Fruit fly (Drosophila melanogaster) whole organism, embryonic: ENCODE measurements around the gene Ufl1.

Experiments
- Antp ChIP-seq: fragments of 200-800 bp; sonication (Bioruptor generic); optimal IDR thresholded peaks from 3 replicates; lab custom pipeline; 2016; ENCODE audit warnings: missing biosample characterization, missing genetic modification characterization
- Awh ChIP-seq: fragments of 200-800 bp; sonication (Bioruptor generic); IDR thresholded peaks from 2 replicates; pipeline ENCODE4, ENCODE4 v1.3.6; 2022; ENCODE audit warnings: missing biosample characterization, missing genetic modification characterization
- CG13123 ChIP-seq: fragments of 200-800 bp; sonication (Bioruptor generic); optimal IDR thresholded peaks from 2 replicates; lab custom pipeline; 2016; ENCODE audit warnings: missing biosample characterization, missing genetic modification characterization
- CG13894 ChIP-seq: fragments of 200-800 bp; sonication (Bioruptor generic); optimal IDR thresholded peaks from 3 replicates; lab custom pipeline; 2018; ENCODE audit warnings: missing biosample characterization, mild to moderate bottlenecking, missing genetic modification characterization, moderate library complexity
- CG14014 ChIP-seq: fragments of 200-800 bp; sonication (Bioruptor generic); IDR thresholded peaks from 2 replicates; pipeline ENCODE4 v1.3.6; 2022; ENCODE audit warnings: missing biosample characterization, missing genetic modification characterization
- CG14050 ChIP-seq: fragments of 200-800 bp; sonication (Bioruptor generic); IDR thresholded peaks from 3 replicates; pipeline ENCODE4 v1.3.6; 2022; ENCODE audit warnings: missing biosample characterization, missing genetic modification characterization
- CG17385 ChIP-seq: fragments of 200-800 bp; sonication (Bioruptor generic); optimal IDR thresholded peaks from 3 replicates; lab custom pipeline; 2018; ENCODE audit warnings: missing biosample characterization, mild to moderate bottlenecking, missing genetic modification characterization
- CG31441 ChIP-seq: fragments of 200-800 bp; sonication (Bioruptor generic); IDR thresholded peaks from 2 replicates; pipeline ENCODE4 v1.3.6; 2022; ENCODE audit warnings: missing biosample characterization, missing genetic modification characterization
- CG3281 ChIP-seq: fragments of 200-800 bp; sonication (Bioruptor generic); optimal IDR thresholded peaks from 3 replicates; lab custom pipeline; 2017; ENCODE audit warnings: missing biosample characterization, mild to moderate bottlenecking, missing genetic modification characterization
- CG4730 ChIP-seq: fragments of 200-800 bp; sonication (Bioruptor generic); IDR thresholded peaks from 2 replicates; pipeline ENCODE4 v1.3.6; 2022; ENCODE audit warnings: missing biosample characterization, missing genetic modification characterization
- CG4820 ChIP-seq: fragments of 200-800 bp; sonication (Bioruptor generic); optimal IDR thresholded peaks from 3 replicates; lab custom pipeline; 2016; ENCODE audit warnings: missing biosample characterization, missing genetic modification characterization
- CG7987 ChIP-seq: fragments of 200-800 bp; sonication (Bioruptor generic); optimal IDR thresholded peaks from 2 replicates; lab custom pipeline; 2018; ENCODE audit warnings: missing biosample characterization, mild to moderate bottlenecking, missing genetic modification characterization, moderate library complexity
- CG8944 ChIP-seq: fragments of 200-800 bp; sonication (Bioruptor generic); optimal IDR thresholded peaks from 3 replicates; lab custom pipeline; 2016; ENCODE audit warnings: missing biosample characterization, missing genetic modification characterization
- CG9876 ChIP-seq: fragments of 200-800 bp; sonication (Bioruptor generic); optimal IDR thresholded peaks from 2 replicates; lab custom pipeline; 2016; ENCODE audit warnings: missing biosample characterization, missing genetic modification characterization
- D ChIP-seq, 2 experiments: fragments of 200-800 bp in 1 of 2; fragments of >200 bp in 1 of 2; sonication (Bioruptor generic) in 1 of 2; optimal IDR thresholded peaks; 2 replicates in 1 of 2; 3 replicates in 1 of 2; lab custom pipeline; 2017; ENCODE audit warnings: mild to moderate bottlenecking in 1 of 2, missing biosample characterization in 1 of 2, missing genetic modification characterization in 1 of 2, missing genetic modification reagents in 1 of 2
- Elba2 ChIP-seq: fragments of 200-800 bp; sonication (Bioruptor generic); optimal IDR thresholded peaks from 3 replicates; lab custom pipeline; 2016; ENCODE audit warnings: missing biosample characterization, missing genetic modification characterization
- Fer2 ChIP-seq: fragments of 200-800 bp; sonication (Bioruptor generic); optimal IDR thresholded peaks from 2 replicates; lab custom pipeline; 2018; ENCODE audit warnings: missing biosample characterization, mild to moderate bottlenecking, missing genetic modification characterization, moderate library complexity
- GATAe ChIP-seq: fragments of 200-800 bp; sonication (Bioruptor generic); conservative IDR thresholded peaks from 2 replicates; pipeline ENCODE4 v1.3.6; 2022; ENCODE audit warnings: missing biosample characterization, missing genetic modification characterization
- Gsc ChIP-seq: fragments of 200-800 bp; sonication (Bioruptor generic); IDR thresholded peaks from 2 replicates; pipeline ENCODE4 v1.3.6; 2022; ENCODE audit warnings: missing biosample characterization, missing genetic modification characterization
- Mad ChIP-seq: fragments of 200-800 bp; sonication (Bioruptor generic); optimal IDR thresholded peaks from 2 replicates; lab custom pipeline; 2016; ENCODE audit warnings: missing biosample characterization, missing genetic modification characterization
- Mrtf ChIP-seq: fragments of 200-800 bp; sonication (Bioruptor generic); IDR thresholded peaks from 3 replicates; pipeline ENCODE4 v1.3.6; 2022; ENCODE audit warnings: missing biosample characterization, missing genetic modification characterization
- Myb ChIP-seq: fragments of 200-800 bp; sonication (Bioruptor generic); optimal IDR thresholded peaks from 2 replicates; lab custom pipeline; 2016; ENCODE audit warnings: missing biosample characterization, missing genetic modification characterization
- Nf-YB ChIP-seq: fragments of 200-800 bp; sonication (Bioruptor generic); optimal IDR thresholded peaks from 3 replicates; lab custom pipeline; 2019; ENCODE audit warnings: missing biosample characterization, mild to moderate bottlenecking, missing genetic modification characterization, moderate library complexity
- Opbp ChIP-seq: fragments of 200-800 bp; sonication (Bioruptor generic); IDR thresholded peaks from 3 replicates; pipeline ENCODE4 v1.3.6; 2022; ENCODE audit warnings: missing biosample characterization, missing genetic modification characterization; ENCODE audit not compliant: partially characterized antibody
- amos ChIP-seq: fragments of 200-800 bp; sonication (Bioruptor generic); IDR thresholded peaks from 2 replicates; pipeline ENCODE4 v1.3.6; 2022; ENCODE audit warnings: missing biosample characterization, missing genetic modification characterization; ENCODE audit not compliant: partially characterized antibody
- cad ChIP-seq: fragments of >200 bp; optimal IDR thresholded peaks from 2 replicates; lab custom pipeline; 2017; ENCODE audit warnings: missing biosample characterization, missing genetic modification characterization
- chif ChIP-seq, 2 experiments: fragments of 200-800 bp; sonication (Bioruptor generic); optimal IDR thresholded peaks; 3 replicates each; lab custom pipeline; 2016; ENCODE audit warnings: missing biosample characterization in 2 of 2, missing genetic modification characterization in 2 of 2
- cwo ChIP-seq: fragments of 200-800 bp; sonication (Bioruptor generic); optimal IDR thresholded peaks from 3 replicates; lab custom pipeline; 2017; ENCODE audit warnings: missing biosample characterization, missing genetic modification characterization, mild to moderate bottlenecking, moderate library complexity, missing genetic modification reagents
- da ChIP-seq: fragments of 200-800 bp; sonication (Bioruptor generic); optimal IDR thresholded peaks from 2 replicates; lab custom pipeline; 2016; ENCODE audit warnings: missing biosample characterization, missing genetic modification characterization
- dm ChIP-seq: fragments of 200-800 bp; sonication (Bioruptor generic); optimal IDR thresholded peaks from 3 replicates; lab custom pipeline; 2016; ENCODE audit warnings: missing biosample characterization, missing genetic modification characterization
- emc ChIP-seq: fragments of 200-800 bp; sonication (Bioruptor generic); optimal IDR thresholded peaks from 2 replicates; lab custom pipeline; 2016; ENCODE audit warnings: missing biosample characterization, missing genetic modification characterization
- gro ChIP-seq: fragments of 200-800 bp; sonication (Bioruptor generic); optimal IDR thresholded peaks from 2 replicates; lab custom pipeline; 2016; ENCODE audit warnings: missing biosample characterization, missing genetic modification characterization
- gsb ChIP-seq: fragments of 200-800 bp; sonication (Bioruptor generic); IDR thresholded peaks from 2 replicates; pipeline ENCODE4 v1.3.6; 2022; ENCODE audit warnings: missing biosample characterization, missing genetic modification characterization
- nau ChIP-seq: fragments of 200-800 bp; sonication (Bioruptor generic); optimal IDR thresholded peaks from 3 replicates; lab custom pipeline; 2017; ENCODE audit warnings: missing biosample characterization, mild to moderate bottlenecking, missing genetic modification characterization, missing genetic modification reagents
- peb ChIP-seq: fragments of 200-800 bp; sonication (Bioruptor generic); IDR thresholded peaks from 2 replicates; pipeline ENCODE4 v1.3.6; 2022; ENCODE audit warnings: missing biosample characterization, missing genetic modification characterization
- ranshi ChIP-seq: fragments of 200-800 bp; sonication (Bioruptor generic); IDR thresholded peaks from 2 replicates; pipeline ENCODE4 v1.3.6; 2022; ENCODE audit warnings: missing biosample characterization, missing genetic modification characterization
- row ChIP-seq: fragments of 200-800 bp; sonication (Bioruptor generic); IDR thresholded peaks from 3 replicates; pipeline ENCODE4 v1.3.6; 2022; ENCODE audit warnings: missing biosample characterization, missing genetic modification characterization
- run ChIP-seq: fragments of 200-800 bp; sonication (Bioruptor generic); optimal IDR thresholded peaks from 3 replicates; lab custom pipeline; 2018; ENCODE audit warnings: missing biosample characterization, mild to moderate bottlenecking, missing genetic modification characterization
- sim ChIP-seq: fragments of 200-800 bp; sonication (Bioruptor generic); IDR thresholded peaks from 2 replicates; pipeline ENCODE4 v1.3.6; 2022; ENCODE audit warnings: missing biosample characterization, missing genetic modification characterization
- slp2 ChIP-seq: fragments of 200-800 bp; sonication (Bioruptor generic); optimal IDR thresholded peaks from 2 replicates; lab custom pipeline; 2016; ENCODE audit warnings: missing biosample characterization, missing genetic modification characterization
- so ChIP-seq: fragments of 200-800 bp; sonication (Bioruptor generic); IDR thresholded peaks from 3 replicates; pipeline ENCODE4 v1.3.6; 2022; ENCODE audit warnings: missing biosample characterization, missing genetic modification characterization
- stc ChIP-seq: fragments of 200-800 bp; sonication (Bioruptor generic); IDR thresholded peaks from 2 replicates; pipeline ENCODE4 v1.3.6; 2022; ENCODE audit warnings: missing biosample characterization, missing genetic modification characterization
- sug ChIP-seq: fragments of 200-800 bp; optimal IDR thresholded peaks from 2 replicates; lab custom pipeline; 2019; ENCODE audit warnings: missing biosample characterization, mild to moderate bottlenecking, missing genetic modification characterization, moderate library complexity
- vfl ChIP-seq: fragments of 200-800 bp; sonication (Bioruptor generic); optimal IDR thresholded peaks from 2 replicates; lab custom pipeline; 2016; ENCODE audit warnings: missing biosample characterization, missing genetic modification characterization
- vvl ChIP-seq: fragments of 200-800 bp; sonication (Bioruptor generic); IDR thresholded peaks from 2 replicates; pipeline ENCODE4 v1.3.6; 2022; ENCODE audit warnings: missing biosample characterization, missing genetic modification characterization
- wdn ChIP-seq: fragments of 200-800 bp; sonication (Bioruptor generic); IDR thresholded peaks from 2 replicates; pipeline ENCODE4 v1.3.6; 2022; ENCODE audit warnings: missing biosample characterization, missing genetic modification characterization
- zen ChIP-seq: fragments of 200-800 bp; sonication (Bioruptor generic); optimal IDR thresholded peaks from 3 replicates; lab custom pipeline; 2018; ENCODE audit warnings: missing biosample characterization, mild to moderate bottlenecking, missing genetic modification characterization, moderate library complexity
- zf30C ChIP-seq: fragments of 200-800 bp; sonication (Bioruptor generic); optimal IDR thresholded peaks from 3 replicates; lab custom pipeline; 2018; ENCODE audit warnings: missing biosample characterization, mild to moderate bottlenecking, missing genetic modification characterization

The Ufl1 gene

dm6 chr3R:7086377-7087200, 12.3 kb upstream of the Ufl1 start, which contains the start of gene alphaTub84B (continued):
- TF ChIP-seq Mrtf, result 0 out of 3 replicates have a peak, but pooled peaks have one; percentile 26
- peak; percentile 73; the same call in 2 of the 3 replicates for TF ChIP-seq Opbp (GFP tag; lab: Robert Waterston, UW)
- peak; percentile 26 for TF ChIP-seq Nf-YB
- peak; percentile 68 for TF ChIP-seq amos
- TF ChIP-seq so, result peak; percentile 71; the same call in 2 of the 3 replicates
- TF ChIP-seq run, result peak; percentile 2
- TF ChIP-seq zf30C (GFP tag; lab: Kevin White, UChicago), result peak; percentile 41
- TF ChIP-seq vvl, result peak; percentile 88
- TF ChIP-seq CG14050 (GFP tag; lab: Robert Waterston, UW), result peak; percentile 25; the same call in 1 of the 3 replicates
- TF ChIP-seq CG13123, result peak; percentile 56
- peak; percentile 42; the same call in 1 of the 2 replicates for TF ChIP-seq Awh (GFP tag; lab: Robert Waterston, UW)
- TF ChIP-seq cwo (GFP tag; lab: Kevin White, UChicago), result peak; percentile 67
- peak; percentile 48 for TF ChIP-seq emc (GFP tag; lab: Kevin White, UChicago)
- no peak for TF ChIP-seq CG4820
- TF ChIP-seq CG9876 (GFP tag; lab: Kevin White, UChicago), result peak; percentile 72
- TF ChIP-seq cad (GFP tag; lab: Kevin White, UChicago), result no peak
- peak; percentile 65; the same call in 1 of the 2 replicates for TF ChIP-seq wdn (GFP tag; lab: Robert Waterston, UW)
- TF ChIP-seq da (GFP tag; lab: Kevin White, UChicago), result peak; percentile 14
- TF ChIP-seq zen (tag; lab: Kevin White, UChicago), result peak; percentile 34
- TF ChIP-seq Gsc (GFP tag; lab: Robert Waterston, UW), result no peak
- TF ChIP-seq dm, result peak; percentile 54
- peak; percentile 59 for TF ChIP-seq nau
- peak; percentile 60 for TF ChIP-seq gsb (GFP tag; lab: Robert Waterston, UW)
- peak; percentile 64; the same call in 1 of the 2 replicates for TF ChIP-seq stc (GFP tag; lab: Robert Waterston, UW)
- TF ChIP-seq slp2 (GFP tag; lab: Kevin White, UChicago), result peak; percentile 30
- TF ChIP-seq row (GFP tag; lab: Robert Waterston, UW), result peak; percentile 28; the same call in 2 of the 3 replicates
- TF ChIP-seq Antp (GFP tag; lab: Kevin White, UChicago), result peak; percentile 85
- peak; percentile 44 for TF ChIP-seq Myb (GFP tag; lab: Kevin White, UChicago)
- TF ChIP-seq Fer2 (tag; lab: Kevin White, UChicago), result peak; percentile 6
- TF ChIP-seq CG14014, result peak; percentile 30; the same call in 1 of the 2 replicates
- no peak for TF ChIP-seq peb (GFP tag; lab: Robert Waterston, UW)
- peak; percentile 63 for TF ChIP-seq CG3281 (GFP tag; lab: Kevin White, UChicago)
- peak; percentile 66 for TF ChIP-seq Mad (GFP tag; lab: Kevin White, UChicago)
- TF ChIP-seq CG4730 (GFP tag; lab: Robert Waterston, UW), result no peak
- TF ChIP-seq CG7987, result peak; percentile 85
- TF ChIP-seq GATAe, result no peak
- peak; percentile 89 for TF ChIP-seq gro (GFP tag; lab: Kevin White, UChicago)
- peak; percentile 44; the same call in 1 of the 2 replicates for TF ChIP-seq ranshi (GFP tag; lab: Robert Waterston, UW)
- TF ChIP-seq D (optimal IDR thresholded peaks at IDR 0.05; lab: Kevin White, UChicago), result no peak
- peak; percentile 48 for TF ChIP-seq D (GFP tag; optimal IDR thresholded peaks at IDR 0.05; lab: Kevin White, UChicago)
- TF ChIP-seq chif (GFP tag; optimal IDR thresholded peaks at IDR 0.05; lab: Kevin White, UChicago), result peak; percentile 34 to 41
- TF ChIP-seq vfl (GFP tag; lab: Kevin White, UChicago), result peak; percentile 67
- TF ChIP-seq CG13894 (tag; lab: Kevin White, UChicago), result peak; percentile 84
- TF ChIP-seq CG8944 (GFP tag; lab: Kevin White, UChicago), result peak; percentile 31
- peak; percentile 50; the same call in 1 of the 2 replicates for TF ChIP-seq CG31441 (GFP tag; lab: Robert Waterston, UW)
- peak; percentile 39; the same call in 1 of the 2 replicates for TF ChIP-seq sim (GFP tag; lab: Robert Waterston, UW)
- peak; percentile 44 for TF ChIP-seq sug
- TF ChIP-seq CG17385 (GFP tag; lab: Kevin White, UChicago), result peak; percentile 77
- TF ChIP-seq Elba2 (GFP tag; lab: Kevin White, UChicago), result no peak
